Fruit fly (Drosophila melanogaster) whole organism, embryonic: ENCODE results near the gene Oatp26F.

Experiments
- Abd-B ChIP-seq: fragments of 200-800 bp; sonication (Bioruptor generic); optimal IDR thresholded peaks from 2 replicates; lab custom pipeline; 2018; ENCODE audit warnings: missing biosample characterization, mild to moderate bottlenecking, missing genetic modification characterization, moderate library complexity
- Bteb2 ChIP-seq: fragments of 200-800 bp; sonication (Bioruptor generic); optimal IDR thresholded peaks from 2 replicates; lab custom pipeline; 2016; ENCODE audit warnings: missing biosample characterization, missing genetic modification characterization
- CG10147 ChIP-seq: fragments of 200-800 bp; sonication (Bioruptor generic); optimal IDR thresholded peaks from 2 replicates; lab custom pipeline; 2019; ENCODE audit warnings: missing biosample characterization, mild to moderate bottlenecking, missing genetic modification characterization, moderate library complexity
- CG10274 ChIP-seq: fragments of 200-800 bp; sonication (Bioruptor generic); optimal IDR thresholded peaks from 3 replicates; lab custom pipeline; 2017; ENCODE audit warnings: missing biosample characterization, mild to moderate bottlenecking, missing genetic modification characterization
- CG12219 ChIP-seq: fragments of 200-800 bp; sonication (Bioruptor generic); optimal IDR thresholded peaks from 3 replicates; lab custom pipeline; 2018; ENCODE audit warnings: missing biosample characterization, mild to moderate bottlenecking, missing genetic modification characterization
- CG12299 ChIP-seq: fragments of 200-800 bp; sonication (Bioruptor generic); optimal IDR thresholded peaks from 2 replicates; lab custom pipeline; 2018; ENCODE audit warnings: missing biosample characterization, mild to moderate bottlenecking, missing genetic modification characterization
- CG13424 ChIP-seq: fragments of 200-800 bp; sonication (Bioruptor generic); optimal IDR thresholded peaks from 2 replicates; lab custom pipeline; 2019; ENCODE audit warnings: missing biosample characterization, mild to moderate bottlenecking, missing genetic modification characterization, moderate library complexity
- CG13775 ChIP-seq: fragments of 200-800 bp; sonication (Bioruptor generic); optimal IDR thresholded peaks from 3 replicates; lab custom pipeline; 2017; ENCODE audit warnings: missing biosample characterization, mild to moderate bottlenecking, missing genetic modification characterization
- CG14014 ChIP-seq: fragments of 200-800 bp; sonication (Bioruptor generic); IDR thresholded peaks from 2 replicates; pipeline ENCODE4 v1.3.6; 2022; ENCODE audit warnings: missing biosample characterization, missing genetic modification characterization
- CG15601 ChIP-seq: fragments of 200-800 bp; sonication (Bioruptor generic); optimal IDR thresholded peaks from 3 replicates; lab custom pipeline; 2019; ENCODE audit warnings: missing biosample characterization, mild to moderate bottlenecking, missing genetic modification characterization, moderate library complexity
- CG32772 ChIP-seq: fragments of 200-800 bp; sonication (Bioruptor generic); IDR thresholded peaks from 2 replicates; pipeline ENCODE4 v1.3.6; 2022; ENCODE audit warnings: missing biosample characterization, missing genetic modification characterization
- CG3281 ChIP-seq: fragments of 200-800 bp; sonication (Bioruptor generic); optimal IDR thresholded peaks from 3 replicates; lab custom pipeline; 2017; ENCODE audit warnings: missing biosample characterization, mild to moderate bottlenecking, missing genetic modification characterization
- CG33557 ChIP-seq: fragments of 200-800 bp; sonication (Bioruptor generic); optimal IDR thresholded peaks from 2 replicates; lab custom pipeline; 2019; ENCODE audit warnings: missing biosample characterization, mild to moderate bottlenecking, missing genetic modification characterization, moderate library complexity
- CG34224 ChIP-seq: fragments of 200-800 bp; sonication (Bioruptor generic); IDR thresholded peaks from 3 replicates; pipeline ENCODE4 v1.3.6; 2022; ENCODE audit warnings: missing biosample characterization, missing genetic modification characterization; ENCODE audit not compliant: partially characterized antibody
- CG3726 ChIP-seq: fragments of 200-800 bp; sonication (Bioruptor generic); IDR thresholded peaks from 3 replicates; pipeline ENCODE4, ENCODE4 v1.3.6; 2022; ENCODE audit warnings: missing biosample characterization, missing genetic modification characterization
- CG4328 ChIP-seq: fragments of 200-800 bp; sonication (Bioruptor generic); optimal IDR thresholded peaks from 3 replicates; lab custom pipeline; 2017; ENCODE audit warnings: missing biosample characterization, missing genetic modification reagents, missing genetic modification characterization
- CG5180 ChIP-seq: fragments of 200-800 bp; sonication (Bioruptor generic); optimal IDR thresholded peaks from 3 replicates; lab custom pipeline; 2017; ENCODE audit warnings: missing biosample characterization, missing genetic modification characterization, mild to moderate bottlenecking, moderate library complexity, missing genetic modification reagents
- CG9609 ChIP-seq: fragments of 200-800 bp; sonication (Bioruptor generic); optimal IDR thresholded peaks from 3 replicates; lab custom pipeline; 2016; ENCODE audit warnings: missing biosample characterization, missing genetic modification characterization
- Dp ChIP-seq: fragments of 200-800 bp; sonication (Bioruptor generic); optimal IDR thresholded peaks from 2 replicates; lab custom pipeline; 2018; ENCODE audit warnings: missing biosample characterization, mild to moderate bottlenecking, missing genetic modification characterization, moderate library complexity
- Eip74EF ChIP-seq, 2 experiments: fragments of 200-800 bp in 1 of 2; fragments of >200 bp in 1 of 2; sonication (Bioruptor generic) in 1 of 2; optimal IDR thresholded peaks; 2 replicates each; lab custom pipeline; 2017 to 2019; ENCODE audit warnings: missing biosample characterization in 2 of 2, missing genetic modification characterization in 2 of 2, mild to moderate bottlenecking in 1 of 2, moderate library complexity in 1 of 2
- HLHmδ ChIP-seq: fragments of 200-800 bp; sonication (Bioruptor generic); optimal IDR thresholded peaks from 2 replicates; lab custom pipeline; 2018; ENCODE audit warnings: missing biosample characterization, mild to moderate bottlenecking, missing genetic modification characterization, moderate library complexity
- HmgZ ChIP-seq: fragments of 200-800 bp; sonication (Bioruptor generic); optimal IDR thresholded peaks from 2 replicates; lab custom pipeline; 2018; ENCODE audit warnings: missing biosample characterization, mild to moderate bottlenecking, missing genetic modification characterization
- NC2α ChIP-seq: fragments of 200-800 bp; sonication (Bioruptor generic); optimal IDR thresholded peaks from 2 replicates; lab custom pipeline; 2016; ENCODE audit warnings: missing biosample characterization, missing genetic modification characterization
- NFAT ChIP-seq: fragments of 200-800 bp; sonication (Bioruptor generic); IDR thresholded peaks from 2 replicates; pipeline ENCODE4 v1.3.6; 2022; ENCODE audit warnings: missing biosample characterization, missing genetic modification characterization
- Oli ChIP-seq: fragments of 200-800 bp; sonication (Bioruptor generic); optimal IDR thresholded peaks from 2 replicates; lab custom pipeline; 2018; ENCODE audit warnings: missing biosample characterization, mild to moderate bottlenecking, missing genetic modification characterization, moderate library complexity
- Ravus ChIP-seq: fragments of 200-800 bp; sonication (Bioruptor generic); IDR thresholded peaks from 2 replicates; pipeline ENCODE4 v1.3.6; 2022; ENCODE audit warnings: missing biosample characterization, missing genetic modification characterization
- Sin3A ChIP-seq: fragments of >200 bp; optimal IDR thresholded peaks from 2 replicates; lab custom pipeline; 2018
- Sry-δ ChIP-seq: fragments of 200-800 bp; sonication (Bioruptor generic); optimal IDR thresholded peaks from 2 replicates; lab custom pipeline; 2016; ENCODE audit warnings: missing biosample characterization, missing genetic modification characterization
- Stat92E ChIP-seq, 3 experiments: fragments of >200 bp in 2 of 3; fragments of 200-800 bp in 1 of 3; sonication (Bioruptor generic) in 1 of 3; optimal IDR thresholded peaks; 2 replicates each; lab custom pipeline; 2017 to 2019; ENCODE audit warnings: missing biosample characterization in 3 of 3, missing genetic modification characterization in 3 of 3, mild to moderate bottlenecking in 1 of 3, moderate library complexity in 1 of 3
- Usf ChIP-seq: fragments of 200-800 bp; sonication (Bioruptor generic); optimal IDR thresholded peaks from 2 replicates; lab custom pipeline; 2017; ENCODE audit warnings: missing genotype, missing biosample characterization, missing genetic modification characterization
- aop ChIP-seq: fragments of 200-800 bp; sonication (Bioruptor generic); IDR thresholded peaks from 2 replicates; pipeline ENCODE4 v1.3.6; 2022; ENCODE audit warnings: missing biosample characterization, missing genetic modification characterization
- br ChIP-seq: fragments of >200 bp; optimal IDR thresholded peaks from 2 replicates; lab custom pipeline; 2017
- cas ChIP-seq: fragments of 200-800 bp; sonication (Bioruptor generic); IDR thresholded peaks from 2 replicates; pipeline ENCODE4 v1.3.6; 2022; ENCODE audit warnings: missing biosample characterization, missing genetic modification characterization
- exex ChIP-seq: fragments of 200-800 bp; sonication (Bioruptor generic); optimal IDR thresholded peaks from 4 replicates; lab custom pipeline; 2018; ENCODE audit warnings: missing biosample characterization, mild to moderate bottlenecking, missing genetic modification characterization, moderate library complexity
- fd102C ChIP-seq: fragments of 200-800 bp; sonication (Bioruptor generic); optimal IDR thresholded peaks from 2 replicates; lab custom pipeline; 2018; ENCODE audit warnings: missing biosample characterization, mild to moderate bottlenecking, missing genetic modification characterization, moderate library complexity
- ftz-f1 ChIP-seq: fragments of 200-800 bp; sonication (Bioruptor generic); optimal IDR thresholded peaks from 2 replicates; lab custom pipeline; 2016; ENCODE audit warnings: missing biosample characterization, missing genetic modification characterization
- gsb-n ChIP-seq: fragments of 200-800 bp; sonication (Bioruptor generic); optimal IDR thresholded peaks from 3 replicates; lab custom pipeline; 2018; ENCODE audit warnings: missing biosample characterization, mild to moderate bottlenecking, missing genetic modification characterization
- kah ChIP-seq: fragments of 200-800 bp; sonication (Bioruptor generic); optimal IDR thresholded peaks from 2 replicates; lab custom pipeline; 2018; ENCODE audit warnings: missing biosample characterization, mild to moderate bottlenecking, missing genetic modification characterization
- pan ChIP-seq, 4 experiments: fragments of >200 bp in 3 of 4; fragments of 200-800 bp in 1 of 4; sonication (Bioruptor generic) in 1 of 4; optimal IDR thresholded peaks in 3 of 4; IDR thresholded peaks in 1 of 4; 2 replicates each; pipeline versions ENCODE4 v1.3.6 to Lab custom; 2017 to 2022; ENCODE audit warnings: missing biosample characterization in 2 of 4, missing genetic modification characterization in 2 of 4, mixed read lengths in 1 of 4
- pita ChIP-seq: fragments of 200-800 bp; sonication (Bioruptor generic); optimal IDR thresholded peaks from 2 replicates; lab custom pipeline; 2017; ENCODE audit warnings: missing biosample characterization, mild to moderate bottlenecking, missing genetic modification characterization
- pnt ChIP-seq: fragments of 200-800 bp; sonication (Bioruptor generic); optimal IDR thresholded peaks from 3 replicates; lab custom pipeline; 2016; ENCODE audit warnings: missing biosample characterization, missing genetic modification characterization
- prd ChIP-seq, 3 experiments: fragments of >200 bp in 2 of 3; fragments of 200-800 bp in 1 of 3; sonication (Bioruptor generic) in 1 of 3; optimal IDR thresholded peaks in 2 of 3; IDR thresholded peaks in 1 of 3; 2 replicates in 2 of 3; 3 replicates in 1 of 3; pipeline versions ENCODE4 v1.3.6 to Lab custom; 2017 to 2022; ENCODE audit warnings: missing biosample characterization in 1 of 3, missing genetic modification characterization in 1 of 3
- shn ChIP-seq: fragments of 200-800 bp; sonication (Bioruptor generic); optimal IDR thresholded peaks from 3 replicates; lab custom pipeline; 2016; ENCODE audit warnings: missing biosample characterization, missing genetic modification characterization
- ssp ChIP-seq: fragments of 200-800 bp; sonication (Bioruptor generic); IDR thresholded peaks from 2 replicates; pipeline ENCODE4 v1.3.6; 2022; ENCODE audit warnings: missing biosample characterization, missing genetic modification characterization
- stc ChIP-seq: fragments of 200-800 bp; sonication (Bioruptor generic); IDR thresholded peaks from 2 replicates; pipeline ENCODE4 v1.3.6; 2022; ENCODE audit warnings: missing biosample characterization, missing genetic modification characterization
- vfl ChIP-seq: fragments of 200-800 bp; sonication (Bioruptor generic); optimal IDR thresholded peaks from 2 replicates; lab custom pipeline; 2016; ENCODE audit warnings: missing biosample characterization, missing genetic modification characterization
- zen2 ChIP-seq: fragments of 200-800 bp; sonication (Bioruptor generic); IDR thresholded peaks from 3 replicates; pipeline ENCODE4 v1.3.6; 2022; ENCODE audit warnings: missing biosample characterization, missing genetic modification characterization; ENCODE audit not compliant: partially characterized antibody

The Oatp26F gene

dm6 chr2L:6673211-6674012, 41.2 kb upstream of the Oatp26F start, which contains the start of gene Spn27A (continued):
- TF ChIP-seq CG3726 (GFP tag; lab: Robert Waterston, UW) (no peak; the same call in 2 of the 3 replicates), CG9609 (peak; percentile 46), zen2 (GFP tag; lab: Robert Waterston, UW) (peak; percentile 6; the same call in 1 of the 3 replicates), stc (0 out of 2 replicates have a peak, but pooled peaks have one; percentile 41), fd102C (GFP tag; lab: Kevin White, UChicago) (no peak), kah (GFP tag; lab: Kevin White, UChicago) (peak; percentile 8), CG3281 (GFP tag; lab: Kevin White, UChicago) (peak; percentile 60), CG13775 (GFP tag; lab: Kevin White, UChicago) (peak; percentile 56), CG5180 (GFP tag; lab: Kevin White, UChicago) (peak; percentile 21), br (no peak), CG34224 (GFP tag; lab: Robert Waterston, UW) (peak; percentile 37; the same call in 2 of the 3 replicates), NC2α (GFP tag; lab: Kevin White, UChicago) (peak; percentile 51), CG33557 (peak; percentile 29), prd (optimal IDR thresholded peaks at IDR 0.05; lab: Kevin White, UChicago) (no peak), prd (GFP tag; IDR thresholded peaks at IDR 0.05; lab: Robert Waterston, UW) (peak; percentile 54; the same call in 2 of the 3 replicates), HLHmδ (GFP tag; lab: Kevin White, UChicago) (no peak), exex (peak; percentile 29), Abd-B (GFP tag; lab: Kevin White, UChicago) (peak; percentile 59), CG12219 (GFP tag; lab: Kevin White, UChicago) (no peak), Bteb2 (peak; percentile 10), CG13424 (tag; lab: Kevin White, UChicago) (peak; percentile 61), CG12299 (peak; percentile 52), Ravus (GFP tag; lab: Robert Waterston, UW) (no peak), vfl (GFP tag; lab: Kevin White, UChicago) (peak; percentile 6), Sin3A (lab: Kevin White, UChicago) (peak; percentile 25), CG32772 (peak; percentile 39; the same call in 1 of the 2 replicates), Sry-δ (GFP tag; lab: Kevin White, UChicago) (peak; percentile 51), Eip74EF (GFP tag; optimal IDR thresholded peaks at IDR 0.05; lab: Kevin White, UChicago) (peak in 1 of 2 experiments; percentile 53), gsb-n (tag; lab: Kevin White, UChicago) (peak; percentile 59), Oli (peak; percentile 63), Stat92E (GFP tag; optimal IDR thresholded peaks at IDR 0.05; lab: Kevin White, UChicago) (peak in 1 of 3 experiments; percentile 24), CG10274 (GFP tag; lab: Kevin White, UChicago) (no peak), pita (GFP tag; lab: Kevin White, UChicago) (no peak), pan (optimal IDR thresholded peaks at IDR 0.05; lab: Kevin White, UChicago) (no peak), pan (GFP tag; optimal IDR thresholded peaks at IDR 0.05 in 1 of 2, IDR thresholded peaks at IDR 0.05 in 1 of 2) (peak in 1 of 2 experiments; percentile 53), CG14014 (0 out of 2 replicates have a peak, but pooled peaks have one; percentile 13), shn (GFP tag; lab: Kevin White, UChicago) (no peak), pnt (GFP tag; lab: Kevin White, UChicago) (peak; percentile 55), NFAT (GFP tag; lab: Robert Waterston, UW) (peak; percentile 1; the same call in 1 of the 2 replicates), CG15601 (tag; lab: Kevin White, UChicago) (peak; percentile 62), CG10147 (GFP tag; lab: Kevin White, UChicago) (peak; percentile 30), cas (GFP tag; lab: Robert Waterston, UW) (no peak), Usf (GFP tag; lab: Kevin White, UChicago) (no peak), Dp (GFP tag; lab: Kevin White, UChicago) (peak; percentile 76), ssp (peak; percentile 20; the same call in 1 of the 2 replicates), ftz-f1 (GFP tag; lab: Kevin White, UChicago) (no peak), HmgZ (peak; percentile 55), aop (no peak), CG4328 (GFP tag; lab: Kevin White, UChicago) (peak; percentile 36)
